Worm (Caenorhabditis elegans) whole organism, mixed stage, embryonic: Measurements from ENCODE around the gene tiar-1.

Source experiments
- M03D4.4 ChIP-seq: sonication (generic microtip); optimal IDR thresholded peaks from 2 replicates; lab custom pipeline; 2017; ENCODE audit warnings: mild to moderate bottlenecking, missing genetic modification characterization, missing compliant biosample characterization
- ceh-43 ChIP-seq: fragments of 200-800 bp; sonication (Bioruptor generic); optimal IDR thresholded peaks from 2 replicates; lab custom pipeline; 2018; ENCODE audit warnings: mild to moderate bottlenecking, missing genetic modification characterization, moderate library complexity, missing compliant biosample characterization
- ceh-83 ChIP-seq: fragments of 200-800 bp; sonication (Bioruptor generic); optimal IDR thresholded peaks from 2 replicates; lab custom pipeline; 2018; ENCODE audit warnings: mild to moderate bottlenecking, missing genetic modification characterization, missing compliant biosample characterization
- ces-1 ChIP-seq: fragments of 150-350 bp; optimal IDR thresholded peaks from 2 replicates; lab custom pipeline; 2014; ENCODE audit warnings: missing biosample characterization, missing genetic modification reagents, missing genetic modification characterization
- drap-1 ChIP-seq: fragments of 200-800 bp; sonication (Bioruptor generic); optimal IDR thresholded peaks from 3 replicates; lab custom pipeline; 2018; ENCODE audit warnings: mild to moderate bottlenecking, missing genetic modification characterization, missing compliant biosample characterization
- elt-1 ChIP-seq: sonication (generic microtip); optimal IDR thresholded peaks from 2 replicates; lab custom pipeline; 2017; ENCODE audit warnings: missing genetic modification characterization, mild to moderate bottlenecking, missing compliant biosample characterization, antibody characterized with exemption, moderate library complexity, borderline replicate concordance; ENCODE audit not compliant: insufficient read depth
- elt-3 ChIP-seq: fragments of 150-350 bp; optimal IDR thresholded peaks from 2 replicates; lab custom pipeline; 2014; ENCODE audit warnings: missing biosample characterization, missing genetic modification characterization
- hlh-1 ChIP-seq: fragments of 150-350 bp; optimal IDR thresholded peaks from 2 replicates; lab custom pipeline; 2014; ENCODE audit warnings: missing biosample characterization, missing genetic modification reagents, missing genetic modification characterization
- lin-13 ChIP-seq: fragments of 150-350 bp; optimal IDR thresholded peaks from 2 replicates; lab custom pipeline; 2014; ENCODE audit warnings: missing biosample characterization, missing genetic modification characterization
- lin-32 ChIP-seq: fragments of 200-800 bp; sonication (Bioruptor generic); optimal IDR thresholded peaks from 2 replicates; lab custom pipeline; 2018; ENCODE audit warnings: mild to moderate bottlenecking, missing genetic modification characterization, missing compliant biosample characterization
- lsy-2 ChIP-seq: fragments of 150-350 bp; optimal IDR thresholded peaks from 2 replicates; lab custom pipeline; 2014; ENCODE audit warnings: missing biosample characterization, missing genetic modification characterization
- mep-1 ChIP-seq: fragments of 150-350 bp; optimal IDR thresholded peaks from 2 replicates; lab custom pipeline; 2017; ENCODE audit warnings: missing biosample characterization, missing genetic modification reagents, missing genetic modification characterization, inconsistent platforms
- nhr-12 ChIP-seq: fragments of 150-350 bp; optimal IDR thresholded peaks from 2 replicates; lab custom pipeline; 2014; ENCODE audit warnings: missing biosample characterization, missing genetic modification characterization
- nhr-2 ChIP-seq: fragments of 150-350 bp; optimal IDR thresholded peaks from 2 replicates; lab custom pipeline; 2014; ENCODE audit warnings: missing biosample characterization, missing genetic modification characterization
- nhr-237 ChIP-seq: fragments of 150-350 bp; optimal IDR thresholded peaks from 2 replicates; lab custom pipeline; 2014; ENCODE audit warnings: missing biosample characterization, missing genetic modification characterization
- nhr-28 ChIP-seq: fragments of 150-350 bp; optimal IDR thresholded peaks from 2 replicates; lab custom pipeline; 2014; ENCODE audit warnings: missing biosample characterization, missing genetic modification characterization
- pha-4 ChIP-seq: fragments of 150-350 bp; optimal IDR thresholded peaks from 2 replicates; lab custom pipeline; 2018; ENCODE audit warnings: missing biosample characterization, missing genetic modification reagents, missing genetic modification characterization
- sem-2 ChIP-seq: fragments of 200-800 bp; sonication (Bioruptor generic); optimal IDR thresholded peaks from 2 replicates; lab custom pipeline; 2018; ENCODE audit warnings: mild to moderate bottlenecking, missing genetic modification characterization, missing compliant biosample characterization
- snpc-4 ChIP-seq: fragments of 150-350 bp; optimal IDR thresholded peaks from 2 replicates; lab custom pipeline; 2014; ENCODE audit warnings: missing biosample characterization, missing genetic modification characterization
- sptf-1 ChIP-seq: sonication (generic microtip); optimal IDR thresholded peaks from 2 replicates; lab custom pipeline; 2017; ENCODE audit warnings: mild to moderate bottlenecking, missing genetic modification characterization, moderate library complexity, missing compliant biosample characterization
- tbx-8 ChIP-seq: fragments of 200-800 bp; sonication (Bioruptor generic); optimal IDR thresholded peaks from 2 replicates; lab custom pipeline; 2018; ENCODE audit warnings: mild to moderate bottlenecking, missing genetic modification characterization, moderate library complexity, missing compliant biosample characterization
- unc-120 ChIP-seq: sonication (generic microtip); optimal IDR thresholded peaks from 2 replicates; lab custom pipeline; 2017; ENCODE audit warnings: missing genetic modification characterization, missing compliant biosample characterization; ENCODE audit not compliant: poor library complexity, severe bottlenecking
- unc-39 ChIP-seq: fragments of 150-350 bp; optimal IDR thresholded peaks from 2 replicates; lab custom pipeline; 2014; ENCODE audit warnings: missing biosample characterization, missing genetic modification characterization
- unc-62 ChIP-seq: fragments of 150-350 bp; optimal IDR thresholded peaks from 2 replicates; lab custom pipeline; 2014; ENCODE audit warnings: missing biosample characterization, missing genetic modification reagents, missing genetic modification characterization
- zip-8 ChIP-seq: fragments of 150-350 bp; optimal IDR thresholded peaks from 2 replicates; lab custom pipeline; 2014; ENCODE audit warnings: missing biosample characterization, missing genetic modification characterization
- ztf-11 ChIP-seq: fragments of 150-350 bp; optimal IDR thresholded peaks from 2 replicates; lab custom pipeline; 2014; ENCODE audit warnings: missing biosample characterization, missing genetic modification characterization

tiar-1 gene

ce11 chrII:5715745-5716357 is 1.2 kb upstream of the tiar-1 start, which contains the start of the genes C18A3.10 and C18A3.3:
Gene C18A3.10 (minus strand): TSS chrII:5715845.
Gene C18A3.3 (plus strand): TSS chrII:5716307.
- no peak for TF ChIP-seq nhr-12 (tag; lab: Kevin White, UChicago)

- TF ChIP-seq elt-3 (tag; lab: Kevin White, UChicago): peak; percentile 23
- TF ChIP-seq ceh-43 (GFP tag; lab: Kevin White, UChicago): no peak
- TF ChIP-seq, all 35 proteins: peak for 1
Observed at ce11 chrII:5712126-5712525, 2.5 kb downstream of the tiar-1 start.

ce11 chrII:5710835-5711234 is 3.8 kb downstream of the tiar-1 start:
- TF ChIP-seq unc-39 (tag; lab: Kevin White, UChicago): no peak
- no peak for TF ChIP-seq hlh-1 (tag; lab: Kevin White, UChicago)
- TF ChIP-seq pha-4 (tag; lab: Kevin White, UChicago): no peak
- TF ChIP-seq nhr-2: no peak
- TF ChIP-seq nhr-28 (tag; lab: Kevin White, UChicago): no peak
- TF ChIP-seq nhr-237 (tag; lab: Kevin White, UChicago): no peak
- TF ChIP-seq ceh-83 (GFP tag; lab: Kevin White, UChicago): no peak
- TF ChIP-seq sptf-1 (tag; lab: Kevin White, UChicago): no peak
- TF ChIP-seq M03D4.4: no peak
- TF ChIP-seq zip-8 (tag; lab: Kevin White, UChicago): no peak
- TF ChIP-seq, all 35 proteins: peak for 0

ce11 chrII:5708154-5708553 is 6.5 kb downstream of the tiar-1 start:
- no peak for TF ChIP-seq ceh-43 (GFP tag; lab: Kevin White, UChicago)
- TF ChIP-seq unc-120 (tag; lab: Kevin White, UChicago): no peak
- peak; percentile 89 for TF ChIP-seq ces-1 (GFP tag; lab: Kevin White, UChicago)

ce11 chrII:5707532-5707931 is 7.1 kb downstream of the tiar-1 start, which contains the start of gene osta-2:
Gene osta-2 (plus strand): TSS chrII:5707691.
- TF ChIP-seq mep-1 (tag; lab: Kevin White, UChicago): no peak
- TF ChIP-seq drap-1 (GFP tag; lab: Kevin White, UChicago): no peak

- TF ChIP-seq ces-1 (GFP tag; lab: Kevin White, UChicago) (peak; percentile 2), snpc-4 (tag; lab: Kevin White, UChicago) (no peak), lsy-2 (no peak), elt-1 (tag; lab: Kevin White, UChicago) (peak; percentile 56)
Observed at ce11 chrII:5704479-5704878, 10.1 kb downstream of the tiar-1 start.

ce11 chrII:5702611-5703192 is 11.9 kb downstream of the tiar-1 start:
- TF ChIP-seq unc-62 (GFP tag; lab: Kevin White, UChicago) (no peak), lsy-2 (no peak), mep-1 (tag; lab: Kevin White, UChicago) (no peak), ceh-83 (GFP tag; lab: Kevin White, UChicago) (no peak), ces-1 (GFP tag; lab: Kevin White, UChicago) (peak; percentile 77), lin-13 (tag; lab: Kevin White, UChicago) (no peak), tbx-8 (GFP tag; lab: Kevin White, UChicago) (no peak), hlh-1 (tag; lab: Kevin White, UChicago) (no peak)

- TF ChIP-seq sem-2 (no peak), tbx-8 (GFP tag; lab: Kevin White, UChicago) (no peak), lsy-2 (no peak), mep-1 (tag; lab: Kevin White, UChicago) (peak; percentile 31), ztf-11 (tag; lab: Kevin White, UChicago) (no peak), pha-4 (tag; lab: Kevin White, UChicago) (no peak), sptf-1 (tag; lab: Kevin White, UChicago) (no peak), ces-1 (GFP tag; lab: Kevin White, UChicago) (peak; percentile 1), lin-32 (no peak)
Observed at ce11 chrII:5701485-5701884, 13.1 kb downstream of the tiar-1 start.
